Worm (Caenorhabditis elegans) whole organism, mixed stage, embryonic: Measurements from ENCODE around the gene mks-3.

Source experiments
- M03D4.4 ChIP-seq: sonication (generic microtip); optimal IDR thresholded peaks from 2 replicates; lab custom pipeline; 2017; ENCODE audit warnings: mild to moderate bottlenecking, missing genetic modification characterization, missing compliant biosample characterization
- bed-3 ChIP-seq: fragments of 200-800 bp; sonication (Bioruptor generic); optimal IDR thresholded peaks from 3 replicates; lab custom pipeline; 2018; ENCODE audit warnings: mild to moderate bottlenecking, missing genetic modification characterization, moderate library complexity, missing compliant biosample characterization
- ceh-39 ChIP-seq: fragments of 150-350 bp; optimal IDR thresholded peaks from 2 replicates; lab custom pipeline; 2014; ENCODE audit warnings: missing biosample characterization, missing genetic modification characterization
- ceh-43 ChIP-seq: fragments of 200-800 bp; sonication (Bioruptor generic); optimal IDR thresholded peaks from 2 replicates; lab custom pipeline; 2018; ENCODE audit warnings: mild to moderate bottlenecking, missing genetic modification characterization, moderate library complexity, missing compliant biosample characterization
- ceh-83 ChIP-seq: fragments of 200-800 bp; sonication (Bioruptor generic); optimal IDR thresholded peaks from 2 replicates; lab custom pipeline; 2018; ENCODE audit warnings: mild to moderate bottlenecking, missing genetic modification characterization, missing compliant biosample characterization
- ces-1 ChIP-seq: fragments of 150-350 bp; optimal IDR thresholded peaks from 2 replicates; lab custom pipeline; 2014; ENCODE audit warnings: missing biosample characterization, missing genetic modification reagents, missing genetic modification characterization
- cnd-1 ChIP-seq: fragments of 200-800 bp; sonication (Bioruptor generic); optimal IDR thresholded peaks from 2 replicates; lab custom pipeline; 2018; ENCODE audit warnings: mild to moderate bottlenecking, missing genetic modification characterization, missing compliant biosample characterization
- elt-1 ChIP-seq: sonication (generic microtip); optimal IDR thresholded peaks from 2 replicates; lab custom pipeline; 2017; ENCODE audit warnings: missing genetic modification characterization, mild to moderate bottlenecking, missing compliant biosample characterization, antibody characterized with exemption, moderate library complexity, borderline replicate concordance; ENCODE audit not compliant: insufficient read depth
- elt-3 ChIP-seq: fragments of 150-350 bp; optimal IDR thresholded peaks from 2 replicates; lab custom pipeline; 2014; ENCODE audit warnings: missing biosample characterization, missing genetic modification characterization
- flh-1 ChIP-seq: fragments of 200-800 bp; sonication (Bioruptor generic); optimal IDR thresholded peaks from 2 replicates; lab custom pipeline; 2018; ENCODE audit warnings: mild to moderate bottlenecking, missing genetic modification characterization, moderate library complexity, missing compliant biosample characterization
- ham-2 ChIP-seq: fragments of 200-800 bp; sonication (Bioruptor generic); optimal IDR thresholded peaks from 2 replicates; lab custom pipeline; 2018; ENCODE audit warnings: mild to moderate bottlenecking, missing genetic modification characterization, missing compliant biosample characterization
- hlh-1 ChIP-seq: fragments of 150-350 bp; optimal IDR thresholded peaks from 2 replicates; lab custom pipeline; 2014; ENCODE audit warnings: missing biosample characterization, missing genetic modification reagents, missing genetic modification characterization
- lsy-2 ChIP-seq: fragments of 150-350 bp; optimal IDR thresholded peaks from 2 replicates; lab custom pipeline; 2014; ENCODE audit warnings: missing biosample characterization, missing genetic modification characterization
- mab-5 ChIP-seq: fragments of 150-350 bp; optimal IDR thresholded peaks from 2 replicates; lab custom pipeline; 2014; ENCODE audit warnings: missing biosample characterization, missing genetic modification characterization
- mls-2 ChIP-seq: sonication (generic microtip); optimal IDR thresholded peaks from 2 replicates; lab custom pipeline; 2016; ENCODE audit warnings: mild to moderate bottlenecking, missing genetic modification characterization, moderate library complexity, missing compliant biosample characterization
- nhr-12 ChIP-seq: fragments of 150-350 bp; optimal IDR thresholded peaks from 2 replicates; lab custom pipeline; 2014; ENCODE audit warnings: missing biosample characterization, missing genetic modification characterization
- nhr-2 ChIP-seq: fragments of 150-350 bp; optimal IDR thresholded peaks from 2 replicates; lab custom pipeline; 2014; ENCODE audit warnings: missing biosample characterization, missing genetic modification characterization
- nhr-237 ChIP-seq: fragments of 150-350 bp; optimal IDR thresholded peaks from 2 replicates; lab custom pipeline; 2014; ENCODE audit warnings: missing biosample characterization, missing genetic modification characterization
- nhr-28 ChIP-seq: fragments of 150-350 bp; optimal IDR thresholded peaks from 2 replicates; lab custom pipeline; 2014; ENCODE audit warnings: missing biosample characterization, missing genetic modification characterization
- nhr-76 ChIP-seq: sonication (generic microtip); optimal IDR thresholded peaks from 2 replicates; lab custom pipeline; 2017; ENCODE audit warnings: missing biosample characterization, missing genetic modification characterization
- pha-4 ChIP-seq: fragments of 150-350 bp; optimal IDR thresholded peaks from 2 replicates; lab custom pipeline; 2018; ENCODE audit warnings: missing biosample characterization, missing genetic modification reagents, missing genetic modification characterization
- sem-2 ChIP-seq: fragments of 200-800 bp; sonication (Bioruptor generic); optimal IDR thresholded peaks from 2 replicates; lab custom pipeline; 2018; ENCODE audit warnings: mild to moderate bottlenecking, missing genetic modification characterization, missing compliant biosample characterization
- snpc-4 ChIP-seq: fragments of 150-350 bp; optimal IDR thresholded peaks from 2 replicates; lab custom pipeline; 2014; ENCODE audit warnings: missing biosample characterization, missing genetic modification characterization
- sptf-1 ChIP-seq: sonication (generic microtip); optimal IDR thresholded peaks from 2 replicates; lab custom pipeline; 2017; ENCODE audit warnings: mild to moderate bottlenecking, missing genetic modification characterization, moderate library complexity, missing compliant biosample characterization
- tbx-8 ChIP-seq: fragments of 200-800 bp; sonication (Bioruptor generic); optimal IDR thresholded peaks from 2 replicates; lab custom pipeline; 2018; ENCODE audit warnings: mild to moderate bottlenecking, missing genetic modification characterization, moderate library complexity, missing compliant biosample characterization
- unc-120 ChIP-seq: sonication (generic microtip); optimal IDR thresholded peaks from 2 replicates; lab custom pipeline; 2017; ENCODE audit warnings: missing genetic modification characterization, missing compliant biosample characterization; ENCODE audit not compliant: poor library complexity, severe bottlenecking
- unc-39 ChIP-seq: fragments of 150-350 bp; optimal IDR thresholded peaks from 2 replicates; lab custom pipeline; 2014; ENCODE audit warnings: missing biosample characterization, missing genetic modification characterization
- unc-62 ChIP-seq: fragments of 150-350 bp; optimal IDR thresholded peaks from 2 replicates; lab custom pipeline; 2014; ENCODE audit warnings: missing biosample characterization, missing genetic modification reagents, missing genetic modification characterization
- ztf-11 ChIP-seq: fragments of 150-350 bp; optimal IDR thresholded peaks from 2 replicates; lab custom pipeline; 2014; ENCODE audit warnings: missing biosample characterization, missing genetic modification characterization

mks-3 gene

ce11 chrII:7570820-7571219 is 12.6 kb downstream of the mks-3 start:
- TF ChIP-seq nhr-2 (tag; lab: Kevin White, UChicago) = peak; percentile 87
- TF ChIP-seq ces-1 = no peak

ce11 chrII:7570305-7570704 is 13.2 kb downstream of the mks-3 start, which contains the start of gene F35D2.3:
Gene F35D2.3, plus strand, starts transcription at chrII:7570605.
- TF ChIP-seq mls-2 (tag; lab: Kevin White, UChicago) (no peak), ceh-43 (GFP tag; lab: Kevin White, UChicago) (no peak), bed-3 (GFP tag; lab: Kevin White, UChicago) (no peak), cnd-1 (tag; lab: Kevin White, UChicago) (no peak), pha-4 (tag; lab: Kevin White, UChicago) (no peak)

- TF ChIP-seq hlh-1 (no peak), ces-1 (peak; percentile 40), unc-62 (GFP tag; lab: Kevin White, UChicago) (no peak), ceh-83 (GFP tag; lab: Kevin White, UChicago) (no peak), unc-39 (tag; lab: Kevin White, UChicago) (no peak), nhr-28 (tag; lab: Kevin White, UChicago) (no peak), sptf-1 (tag; lab: Kevin White, UChicago) (no peak), lsy-2 (tag; lab: Kevin White, UChicago) (no peak), ztf-11 (no peak)
Measured at ce11 chrII:7562616-7563015, 20.8 kb downstream of the mks-3 start.

- no peak for TF ChIP-seq sptf-1 (tag; lab: Kevin White, UChicago)
- TF ChIP-seq nhr-12 (tag; lab: Kevin White, UChicago) = no peak
- no peak for TF ChIP-seq ceh-43 (GFP tag; lab: Kevin White, UChicago)
- no peak for TF ChIP-seq mls-2 (tag; lab: Kevin White, UChicago)
- TF ChIP-seq ham-2 (GFP tag; lab: Kevin White, UChicago) = no peak
- no peak for TF ChIP-seq unc-120
- no peak for TF ChIP-seq nhr-76 (tag; lab: Kevin White, UChicago)
- TF ChIP-seq tbx-8 (GFP tag; lab: Kevin White, UChicago) = no peak
- no peak for TF ChIP-seq ceh-39
- TF ChIP-seq bed-3 (GFP tag; lab: Kevin White, UChicago) = no peak
Measured at ce11 chrII:7561494-7561893, 22.0 kb downstream of the mks-3 start, which contains the start of the genes ZK1290.11 and ZK1290.1. Gene ZK1290.11, minus strand, starts transcription at chrII:7561594. Gene ZK1290.1, plus strand, starts transcription at chrII:7561764.

ce11 chrII:7560844-7561243 is 22.6 kb downstream of the mks-3 start:
- TF ChIP-seq tbx-8 (GFP tag; lab: Kevin White, UChicago) (no peak), hlh-1 (no peak), elt-1 (tag; lab: Kevin White, UChicago) (no peak), lsy-2 (tag; lab: Kevin White, UChicago) (no peak)

- TF ChIP-seq lsy-2 (tag; lab: Kevin White, UChicago) (no peak), ceh-43 (GFP tag; lab: Kevin White, UChicago) (no peak), ceh-39 (no peak), sem-2 (GFP tag; lab: Kevin White, UChicago) (no peak), snpc-4 (tag; lab: Kevin White, UChicago) (no peak), bed-3 (GFP tag; lab: Kevin White, UChicago) (no peak)
Measured at ce11 chrII:7558864-7559263, 24.6 kb downstream of the mks-3 start.

ce11 chrII:7557981-7558380 is 25.5 kb downstream of the mks-3 start:
- no peak for TF ChIP-seq lsy-2 (tag; lab: Kevin White, UChicago)
- TF ChIP-seq elt-3 (tag; lab: Kevin White, UChicago) = no peak
- TF ChIP-seq tbx-8 (GFP tag; lab: Kevin White, UChicago) = no peak
- TF ChIP-seq ces-1 = no peak
- no peak for TF ChIP-seq hlh-1
- TF ChIP-seq M03D4.4 (tag; lab: Kevin White, UChicago) = no peak
- no peak for TF ChIP-seq unc-120
- no peak for TF ChIP-seq flh-1 (GFP tag; lab: Kevin White, UChicago)
- TF ChIP-seq nhr-237 (tag; lab: Kevin White, UChicago) = no peak
- no peak for TF ChIP-seq mab-5 (tag; lab: Kevin White, UChicago)
- no peak for TF ChIP-seq ceh-83 (GFP tag; lab: Kevin White, UChicago)
